Worm (Caenorhabditis elegans) whole organism, L4 larva: Measurements from ENCODE around the gene C16C8.22.

Source experiments
- F37D6.2 ChIP-seq: sonication (generic microtip); optimal IDR thresholded peaks from 2 replicates; lab custom pipeline; 2016; ENCODE audit warnings: mild to moderate bottlenecking, missing genetic modification characterization, missing compliant biosample characterization
- F44E2.7 ChIP-seq: fragments of 200-800 bp; sonication (Bioruptor generic); IDR thresholded peaks from 2 replicates; pipeline ENCODE4 v2.1.2; 2022; ENCODE audit warnings: missing genetic modification characterization, missing compliant biosample characterization
- R02D3.7 ChIP-seq: fragments of 150-350 bp; sonication (generic microtip); optimal IDR thresholded peaks from 3 replicates; lab custom pipeline; 2014; ENCODE audit warnings: missing biosample characterization, missing genetic modification characterization
- T26A8.4 ChIP-seq: fragments of 200-800 bp; sonication (Bioruptor generic); IDR thresholded peaks from 2 replicates; pipeline ENCODE4 v1.3.6; 2022; ENCODE audit warnings: missing genetic modification characterization, missing compliant biosample characterization
- Y105C5A.15 ChIP-seq: fragments of 200-800 bp; sonication (Bioruptor generic); IDR thresholded peaks from 2 replicates; pipeline ENCODE4 v1.3.6; 2022; ENCODE audit warnings: missing genetic modification characterization, missing compliant biosample characterization
- Y5F2A.4 ChIP-seq: fragments of 200-800 bp; sonication (Bioruptor generic); optimal IDR thresholded peaks from 2 replicates; lab custom pipeline; 2018; ENCODE audit warnings: mild to moderate bottlenecking, missing genetic modification characterization, missing compliant biosample characterization
- aha-1 ChIP-seq: fragments of 150-350 bp; peaks from one replicate; lab custom pipeline; 2014; ENCODE audit warnings: missing biosample characterization, missing genetic modification characterization
- aly-2 ChIP-seq: sonication (generic microtip); optimal IDR thresholded peaks from 2 replicates; lab custom pipeline; 2018; ENCODE audit warnings: missing biosample characterization, missing genetic modification characterization
- arid-1 ChIP-seq: fragments of 200-800 bp; sonication (Bioruptor generic); conservative IDR thresholded peaks from 2 replicates; pipeline ENCODE4 v1.3.6; 2022; ENCODE audit warnings: missing genetic modification reagents, missing genetic modification characterization, missing compliant biosample characterization
- attf-4 ChIP-seq: sonication (generic microtip); optimal IDR thresholded peaks from 3 replicates; lab custom pipeline; 2017; ENCODE audit warnings: missing biosample characterization, missing genetic modification characterization
- ceh-32 ChIP-seq: sonication (generic microtip); optimal IDR thresholded peaks from 2 replicates; lab custom pipeline; 2016; ENCODE audit warnings: mild to moderate bottlenecking, missing genetic modification characterization, missing compliant biosample characterization; ENCODE audit not compliant: poor library complexity
- ceh-62 ChIP-seq: sonication (generic microtip); optimal IDR thresholded peaks from 2 replicates; lab custom pipeline; 2017; ENCODE audit warnings: missing biosample characterization, missing genetic modification characterization
- ceh-82 ChIP-seq: sonication (generic microtip); optimal IDR thresholded peaks from 2 replicates; lab custom pipeline; 2017; ENCODE audit warnings: missing biosample characterization, missing genetic modification characterization
- dmd-8 ChIP-seq: fragments of 200-800 bp; sonication (Bioruptor generic); IDR thresholded peaks from 2 replicates; pipeline ENCODE4 v1.3.6; 2022; ENCODE audit warnings: missing genetic modification characterization, missing compliant biosample characterization
- duxl-1 ChIP-seq: sonication (generic microtip); optimal IDR thresholded peaks from 2 replicates; lab custom pipeline; 2016; ENCODE audit warnings: mild to moderate bottlenecking, missing genetic modification characterization, moderate library complexity, missing compliant biosample characterization; ENCODE audit not compliant: poor library complexity
- dve-1 ChIP-seq: sonication (generic microtip); optimal IDR thresholded peaks from 2 replicates; lab custom pipeline; 2017; ENCODE audit warnings: antibody characterized with exemption, mild to moderate bottlenecking, missing genetic modification characterization, missing compliant biosample characterization; ENCODE audit not compliant: insufficient read depth
- egl-27 ChIP-seq: sonication (generic microtip); optimal IDR thresholded peaks from 3 replicates; lab custom pipeline; 2017; ENCODE audit warnings: missing biosample characterization, missing genetic modification reagents, missing genetic modification characterization
- fkh-10 ChIP-seq: fragments of 150-350 bp; optimal IDR thresholded peaks from 2 replicates; lab custom pipeline; 2014; ENCODE audit warnings: missing biosample characterization, missing genetic modification reagents, missing genetic modification characterization
- fos-1 ChIP-seq: fragments of 150-350 bp; optimal IDR thresholded peaks from 2 replicates; lab custom pipeline; 2014; ENCODE audit warnings: missing biosample characterization, missing genetic modification characterization
- jun-1 ChIP-seq: fragments of 150-350 bp; optimal IDR thresholded peaks from 2 replicates; lab custom pipeline; 2014; ENCODE audit warnings: missing biosample characterization, missing genetic modification reagents, missing genetic modification characterization
- lin-1 ChIP-seq: fragments of 200-800 bp; sonication (Bioruptor generic); IDR thresholded peaks from 2 replicates; pipeline ENCODE4 v1.3.6; 2022; ENCODE audit warnings: missing genetic modification reagents, missing genetic modification characterization, missing compliant biosample characterization
- lin-13 ChIP-seq: fragments of 150-350 bp; optimal IDR thresholded peaks from 2 replicates; lab custom pipeline; 2014; ENCODE audit warnings: missing biosample characterization, missing genetic modification reagents, missing genetic modification characterization
- lin-15B ChIP-seq: fragments of 150-350 bp; sonication (generic microtip); optimal IDR thresholded peaks from 3 replicates; lab custom pipeline; 2014; ENCODE audit warnings: missing biosample characterization, missing genetic modification characterization
- lin-38 ChIP-seq: fragments of 200-800 bp; sonication (Bioruptor generic); IDR thresholded peaks from 2 replicates; pipeline ENCODE4 v1.3.6; 2022; ENCODE audit warnings: missing genetic modification reagents, missing genetic modification characterization, missing compliant biosample characterization
- mep-1 ChIP-seq: fragments of 150-350 bp; sonication (generic microtip); optimal IDR thresholded peaks from 3 replicates; lab custom pipeline; 2014; ENCODE audit warnings: missing biosample characterization, missing genetic modification characterization
- nhr-11 ChIP-seq: fragments of 150-350 bp; optimal IDR thresholded peaks from 2 replicates; lab custom pipeline; 2014; ENCODE audit warnings: missing biosample characterization, missing genetic modification characterization
- nhr-28 ChIP-seq: fragments of 150-350 bp; optimal IDR thresholded peaks from 2 replicates; lab custom pipeline; 2014; ENCODE audit warnings: missing biosample characterization, missing genetic modification characterization
- nhr-42 ChIP-seq: fragments of 200-800 bp; sonication (Bioruptor generic); IDR thresholded peaks from 2 replicates; pipeline ENCODE4 v1.3.6; 2022; ENCODE audit warnings: missing genetic modification characterization, missing compliant biosample characterization
- nhr-77 ChIP-seq: fragments of 150-350 bp; optimal IDR thresholded peaks from 2 replicates; lab custom pipeline; 2014; ENCODE audit warnings: missing biosample characterization, missing genetic modification characterization
- pha-4 ChIP-seq, 2 experiments: fragments of 150-350 bp in 1 of 2; fragments of 200-800 bp in 1 of 2; sonication (Bioruptor generic) in 1 of 2; IDR thresholded peaks in 1 of 2; optimal IDR thresholded peaks in 1 of 2; 2 replicates each; pipeline versions ENCODE4 v1.3.6 to Lab custom; 2014 to 2022; ENCODE audit warnings: missing genetic modification characterization in 2 of 2, missing genetic modification reagents in 2 of 2, missing biosample characterization in 1 of 2, missing compliant biosample characterization in 1 of 2
- php-3 ChIP-seq: fragments of 200-800 bp; sonication (Bioruptor generic); IDR thresholded peaks from 2 replicates; pipeline ENCODE4 v1.3.6; 2022; ENCODE audit warnings: missing genetic modification reagents, missing genetic modification characterization, missing compliant biosample characterization
- pqm-1 ChIP-seq: sonication (generic microtip); optimal IDR thresholded peaks from 2 replicates; lab custom pipeline; 2017; ENCODE audit warnings: missing biosample characterization, missing genetic modification characterization
- sdz-12 ChIP-seq: fragments of 200-800 bp; sonication (Bioruptor generic); optimal IDR thresholded peaks from 2 replicates; lab custom pipeline; 2018; ENCODE audit warnings: mild to moderate bottlenecking, missing genetic modification characterization, missing compliant biosample characterization
- snpc-4 ChIP-seq: fragments of 150-350 bp; optimal IDR thresholded peaks from 2 replicates; lab custom pipeline; 2014; ENCODE audit warnings: missing biosample characterization, missing genetic modification characterization
- unc-62 ChIP-seq, 3 experiments: fragments of 150-350 bp in 1 of 3; sonication (generic microtip); optimal IDR thresholded peaks in 2 of 3; peaks in 1 of 3; 1 replicate in 1 of 3; 2 replicates in 2 of 3; lab custom pipeline; 2014 to 2017; ENCODE audit warnings: missing biosample characterization in 3 of 3, missing genetic modification characterization in 3 of 3, missing genetic modification reagents in 3 of 3, missing genotype in 1 of 3
- zfp-3 ChIP-seq: fragments of 200-800 bp; sonication (Bioruptor generic); conservative IDR thresholded peaks from 2 replicates; pipeline ENCODE4 v1.3.6; 2022; ENCODE audit warnings: missing genetic modification reagents, missing genetic modification characterization, missing compliant biosample characterization
- zip-2 ChIP-seq: fragments of 150-350 bp; optimal IDR thresholded peaks from 2 replicates; lab custom pipeline; 2014; ENCODE audit warnings: missing biosample characterization, missing genetic modification characterization

Gene C16C8.22

DNA sequence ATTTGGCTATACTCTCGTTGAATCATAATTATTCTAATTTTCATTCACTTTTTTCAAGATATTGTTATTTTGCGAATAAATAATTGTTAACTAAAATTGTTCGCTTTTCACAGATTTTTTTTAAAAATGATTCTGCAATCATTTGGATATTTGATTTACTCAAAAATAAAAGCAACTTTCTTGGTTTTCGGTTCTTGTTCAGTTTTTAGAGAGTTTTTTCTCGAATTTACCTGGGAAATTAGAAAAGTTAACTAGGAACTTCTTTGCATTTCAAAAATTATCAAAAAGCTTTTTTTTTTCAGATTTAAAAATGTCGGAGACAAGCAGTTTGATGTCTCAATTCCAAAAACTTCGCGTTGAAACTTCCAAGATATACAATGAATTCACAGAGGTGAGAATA lies 3.6 kb upstream of the C16C8.22 start, which contains the start of the genes C16C8.20 and gldi-6:
C16C8.20 (plus strand) TSS at position 301 of the 400 bp plus-strand sequence.
gldi-6 (plus strand) TSS at position 301 of the 400 bp plus-strand sequence.
- TF ChIP-seq duxl-1 (no peak), nhr-77 (tag; lab: Kevin White, UChicago) (no peak), php-3 (GFP tag; lab: Robert Waterston, UW) (no peak), mep-1 (tag; lab: Kevin White, UChicago) (no peak), aly-2 (tag; lab: Kevin White, UChicago) (no peak), ceh-82 (tag; lab: Kevin White, UChicago) (no peak), sdz-12 (no peak), dve-1 (tag; lab: Kevin White, UChicago) (no peak), egl-27 (tag; lab: Kevin White, UChicago) (no peak), nhr-11 (no peak), fkh-10 (no peak), lin-15B (tag; lab: Kevin White, UChicago) (no peak), T26A8.4 (GFP tag; lab: Robert Waterston, UW) (no peak)

DNA sequence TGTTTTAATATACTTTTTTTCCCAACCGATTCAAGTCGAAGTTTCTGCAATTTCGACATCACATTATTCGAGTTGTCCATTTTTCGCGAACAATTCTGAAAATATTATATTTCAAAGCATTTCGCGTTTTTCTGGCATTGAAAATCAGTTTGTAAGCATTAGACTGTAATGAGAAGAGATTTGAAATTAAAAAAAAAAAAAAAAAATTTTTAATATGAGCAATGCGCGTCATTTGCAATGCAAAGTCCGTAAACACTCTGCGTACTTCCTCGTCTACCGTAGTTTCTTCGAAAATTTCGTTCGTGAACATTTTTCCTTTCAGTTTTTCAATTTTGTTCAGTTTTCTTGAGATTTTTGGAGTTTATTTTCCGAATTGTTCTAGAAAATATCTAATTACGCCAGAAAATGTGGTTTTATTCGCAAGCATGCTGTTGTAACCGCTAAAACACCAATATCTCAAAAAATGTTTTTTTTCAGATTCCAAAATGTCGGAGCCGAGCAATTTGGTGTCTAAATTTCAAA lies 2.3 kb upstream of the C16C8.22 start, which contains the start of the genes C16C8.5 and C16C8.16:
C16C8.5 (minus strand) TSS at position 101 of the 522 bp plus-strand sequence.
C16C8.16 (plus strand) TSS at position 472 of the 522 bp plus-strand sequence.
- no peak for TF ChIP-seq ceh-62 (tag; lab: Kevin White, UChicago)
- no peak for TF ChIP-seq nhr-77 (tag; lab: Kevin White, UChicago)
- TF ChIP-seq lin-38 (GFP tag; lab: Robert Waterston, UW), result no peak
- no peak for TF ChIP-seq fos-1 (tag; lab: Kevin White, UChicago)
- TF ChIP-seq lin-1, result no peak
- no peak for TF ChIP-seq F44E2.7 (GFP tag; lab: Robert Waterston, UW)
- no peak for TF ChIP-seq F37D6.2

DNA sequence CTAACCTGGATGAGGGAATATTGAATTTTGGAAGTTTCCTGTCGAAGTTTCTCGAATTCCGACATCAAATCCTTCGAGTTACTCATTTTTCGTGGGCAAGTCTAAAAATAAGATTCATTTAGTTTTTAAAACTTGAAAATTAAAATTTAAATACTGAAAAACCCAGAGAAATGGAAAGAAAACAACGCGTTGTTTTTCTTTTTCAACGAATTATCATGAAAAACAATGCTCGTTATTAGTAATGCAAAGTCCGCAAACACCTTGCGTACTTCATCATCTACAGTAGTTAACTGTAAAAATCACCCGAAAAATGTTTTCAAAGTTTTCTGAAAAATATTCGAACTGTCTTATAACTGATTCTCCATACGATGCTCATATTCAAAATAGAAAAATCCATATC lies 1.2 kb upstream of the C16C8.22 start, which contains the start of gene C16C8.4:
C16C8.4 (minus strand) TSS at position 101 of the 400 bp plus-strand sequence.
- no peak for TF ChIP-seq Y5F2A.4 (GFP tag; lab: Kevin White, UChicago)
- peak; percentile 66 for TF ChIP-seq aha-1 (tag; lab: Kevin White, UChicago)
- no peak for TF ChIP-seq attf-4 (tag; lab: Kevin White, UChicago)

DNA sequence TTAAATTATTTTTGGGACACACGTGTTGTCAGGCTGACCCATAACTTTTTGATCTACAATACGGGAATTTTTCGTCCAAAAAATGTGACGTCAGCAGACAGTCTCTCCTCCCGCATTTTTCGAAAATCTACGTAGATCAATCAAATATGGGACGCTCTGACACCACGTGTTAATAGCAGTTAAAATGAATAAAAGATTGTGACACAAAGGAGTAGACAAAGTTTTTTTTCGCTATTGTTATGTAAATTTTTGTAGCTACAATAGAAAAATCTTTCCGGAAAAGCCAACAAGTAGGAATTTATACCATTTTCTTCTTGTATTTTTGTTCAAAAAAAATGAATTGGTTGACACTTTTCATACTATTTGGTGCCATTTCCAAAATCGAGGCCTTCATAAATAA lies 1.7 kb downstream of the C16C8.22 start, which contains the start of gene C16C8.27:
C16C8.27 (plus strand) TSS at position 301 of the 400 bp plus-strand sequence.
- TF ChIP-seq unc-62 (GFP tag; optimal IDR thresholded peaks at IDR 0.05 in 1 of 2; lab: Kevin White, UChicago), result peak in 1 of 2 experiments; percentile 1
- TF ChIP-seq unc-62 (tag; optimal IDR thresholded peaks at IDR 0.05; lab: Kevin White, UChicago), result no peak
- TF ChIP-seq snpc-4 (tag; lab: Kevin White, UChicago), result no peak
- TF ChIP-seq nhr-42 (GFP tag; lab: Robert Waterston, UW), result no peak

DNA sequence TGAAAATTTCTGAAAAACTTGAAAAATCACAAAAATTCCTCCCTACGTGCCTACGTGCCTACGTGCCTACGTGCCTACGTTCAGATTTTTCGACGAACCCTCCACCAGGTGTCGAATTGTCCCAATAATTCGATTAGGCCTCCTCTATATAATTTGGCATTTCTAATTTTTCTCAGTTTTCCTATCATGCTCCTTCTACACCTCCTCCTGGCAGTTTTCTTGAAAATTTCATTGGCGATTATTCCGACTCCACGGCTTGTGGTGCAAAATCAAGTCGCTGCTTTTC lies 2.5 kb downstream of the C16C8.22 start, which contains the start of gene C16C8.17:
C16C8.17 (plus strand) TSS at position 187 of the 286 bp plus-strand sequence.
- TF ChIP-seq lin-13 (no peak), ceh-32 (tag; lab: Kevin White, UChicago) (no peak), dmd-8 (GFP tag; lab: Robert Waterston, UW) (no peak), R02D3.7 (tag; lab: Kevin White, UChicago) (no peak), F37D6.2 (no peak), pqm-1 (tag; lab: Kevin White, UChicago) (no peak), sdz-12 (no peak), zip-2 (no peak), pha-4 (GFP tag; IDR thresholded peaks at IDR 0.05; lab: Robert Waterston, UW) (no peak), pha-4 (tag; optimal IDR thresholded peaks at IDR 0.05; lab: Kevin White, UChicago) (no peak), jun-1 (tag; lab: Kevin White, UChicago) (no peak), nhr-28 (no peak), zfp-3 (GFP tag; lab: Robert Waterston, UW) (no peak), snpc-4 (tag; lab: Kevin White, UChicago) (no peak), arid-1 (GFP tag; lab: Robert Waterston, UW) (no peak), Y105C5A.15 (no peak)
